Worm (Caenorhabditis elegans) whole organism, L1 larva: ENCODE data around the gene kin-29.
A peak's percentile ranks its signal among the peaks of the same experiment; 100 is the strongest.

Source experiments
- C34B4.2 ChIP-seq: sonication (generic microtip); optimal IDR thresholded peaks from 2 replicates; lab custom pipeline; 2017; ENCODE audit warnings: mild to moderate bottlenecking, missing genetic modification characterization, missing compliant biosample characterization
- aha-1 ChIP-seq: fragments of 150-350 bp; optimal IDR thresholded peaks from 2 replicates; lab custom pipeline; 2014; ENCODE audit warnings: missing biosample characterization, missing genetic modification characterization
- aly-2 ChIP-seq: fragments of 150-350 bp; optimal IDR thresholded peaks from 2 replicates; lab custom pipeline; 2014; ENCODE audit warnings: missing biosample characterization, missing genetic modification characterization
- ama-1 ChIP-seq: fragments of 150-350 bp; optimal IDR thresholded peaks from 2 replicates; lab custom pipeline; 2014
- blmp-1 ChIP-seq: fragments of 150-350 bp; optimal IDR thresholded peaks from 2 replicates; lab custom pipeline; 2014; ENCODE audit warnings: missing biosample characterization, missing genetic modification characterization
- ceh-82 ChIP-seq, 3 experiments: fragments of 150-350 bp in 1 of 3; sonication (generic microtip) in 2 of 3; optimal IDR thresholded peaks; 2 replicates each; lab custom pipeline; 2014 to 2017; ENCODE audit warnings: missing biosample characterization in 3 of 3, missing genetic modification characterization in 3 of 3
- ces-1 ChIP-seq: fragments of 150-350 bp; optimal IDR thresholded peaks from 2 replicates; lab custom pipeline; 2014; ENCODE audit warnings: missing biosample characterization, missing genetic modification reagents, missing genetic modification characterization
- efl-1 ChIP-seq, 4 experiments: fragments of 150-350 bp; optimal IDR thresholded peaks in 3 of 4; peaks in 1 of 4; 1 replicate in 1 of 4; 2 replicates in 3 of 4; lab custom pipeline; 2014; ENCODE audit warnings: missing biosample characterization in 2 of 4, missing genetic modification characterization in 2 of 4, missing genetic modification reagents in 2 of 4
- egl-13 ChIP-seq: sonication (generic microtip); optimal IDR thresholded peaks from 2 replicates; lab custom pipeline; 2016; ENCODE audit warnings: missing genotype, missing genetic modification reagents, missing genetic modification characterization, missing compliant biosample characterization
- elt-2 ChIP-seq: sonication (generic microtip); optimal IDR thresholded peaks from 2 replicates; lab custom pipeline; 2016; ENCODE audit warnings: missing genetic modification characterization, mild to moderate bottlenecking, inconsistent platforms, missing compliant biosample characterization, missing genetic modification reagents
- elt-3 ChIP-seq, 6 experiments: fragments of 150-350 bp in 1 of 6; sonication (generic microtip); optimal IDR thresholded peaks; 2 replicates each; lab custom pipeline; 2017 to 2018; ENCODE audit warnings: missing biosample characterization in 6 of 6, missing genetic modification characterization in 6 of 6, inconsistent platforms in 1 of 6
- fkh-10 ChIP-seq: sonication (generic microtip); optimal IDR thresholded peaks from 2 replicates; lab custom pipeline; 2017; ENCODE audit warnings: missing biosample characterization, missing genetic modification reagents, missing genetic modification characterization
- fkh-8 ChIP-seq: sonication (generic microtip); optimal IDR thresholded peaks from 2 replicates; lab custom pipeline; 2016; ENCODE audit warnings: mild to moderate bottlenecking, missing genetic modification characterization, missing compliant biosample characterization
- grh-1 ChIP-seq: fragments of 200-800 bp; sonication (Bioruptor generic); IDR thresholded peaks from 2 replicates; pipeline ENCODE4 v1.3.6; 2022; ENCODE audit warnings: missing genetic modification reagents, missing genetic modification characterization, missing compliant biosample characterization
- hlh-17 ChIP-seq: fragments of 200-800 bp; sonication (Bioruptor generic); optimal IDR thresholded peaks from 2 replicates; lab custom pipeline; 2018; ENCODE audit warnings: missing genetic modification characterization, mild to moderate bottlenecking, missing compliant biosample characterization, moderate library complexity, borderline replicate concordance
- hlh-4 ChIP-seq: sonication (generic microtip); optimal IDR thresholded peaks from 2 replicates; lab custom pipeline; 2016; ENCODE audit warnings: mild to moderate bottlenecking, missing genetic modification characterization, missing compliant biosample characterization
- hpl-2 ChIP-seq: fragments of 150-350 bp; optimal IDR thresholded peaks from 2 replicates; lab custom pipeline; 2014; ENCODE audit warnings: missing biosample characterization, missing genetic modification reagents, missing genetic modification characterization
- irx-1 ChIP-seq: sonication (generic microtip); optimal IDR thresholded peaks from 2 replicates; lab custom pipeline; 2016; ENCODE audit warnings: missing genetic modification characterization, missing compliant biosample characterization
- jun-1 ChIP-seq: fragments of 150-350 bp; optimal IDR thresholded peaks from 2 replicates; lab custom pipeline; 2014; ENCODE audit warnings: missing biosample characterization, missing genetic modification reagents, missing genetic modification characterization
- lin-13 ChIP-seq: fragments of 150-350 bp; optimal IDR thresholded peaks from 2 replicates; lab custom pipeline; 2014; ENCODE audit warnings: missing biosample characterization, missing genetic modification reagents, missing genetic modification characterization
- lin-14 ChIP-seq: fragments of 200-800 bp; sonication (Bioruptor generic); optimal IDR thresholded peaks from 2 replicates; lab custom pipeline; 2018; ENCODE audit warnings: mild to moderate bottlenecking, missing genetic modification characterization, moderate library complexity, missing compliant biosample characterization
- lin-35 ChIP-seq, 2 experiments: fragments of 150-350 bp; optimal IDR thresholded peaks; 2 replicates each; lab custom pipeline; 2014; ENCODE audit warnings: missing biosample characterization in 2 of 2, missing genetic modification characterization in 2 of 2, missing genetic modification reagents in 2 of 2
- lin-39 ChIP-seq: fragments of 150-350 bp; optimal IDR thresholded peaks from 2 replicates; lab custom pipeline; 2014; ENCODE audit warnings: missing biosample characterization, missing genetic modification reagents, missing genetic modification characterization
- lir-3 ChIP-seq: sonication (generic microtip); optimal IDR thresholded peaks from 2 replicates; lab custom pipeline; 2016; ENCODE audit warnings: mild to moderate bottlenecking, missing genetic modification characterization, moderate library complexity, missing compliant biosample characterization; ENCODE audit not compliant: poor library complexity
- lsy-2 ChIP-seq, 2 experiments: fragments of 150-350 bp; optimal IDR thresholded peaks; 2 replicates each; lab custom pipeline; 2014; ENCODE audit warnings: missing biosample characterization in 2 of 2, missing genetic modification characterization in 2 of 2
- mab-9 ChIP-seq: fragments of 200-800 bp; sonication (Bioruptor generic); IDR thresholded peaks from 2 replicates; pipeline ENCODE4 v1.3.6; 2022; ENCODE audit warnings: missing genetic modification reagents, missing genetic modification characterization, missing compliant biosample characterization
- mdl-1 ChIP-seq, 2 experiments: fragments of 150-350 bp; optimal IDR thresholded peaks; 2 replicates each; lab custom pipeline; 2014 to 2017; ENCODE audit warnings: missing biosample characterization in 2 of 2, missing genetic modification characterization in 2 of 2, inconsistent platforms in 1 of 2
- nhr-11 ChIP-seq: fragments of 150-350 bp; optimal IDR thresholded peaks from 2 replicates; lab custom pipeline; 2014; ENCODE audit warnings: missing biosample characterization, missing genetic modification characterization
- nhr-12 ChIP-seq: sonication (generic microtip); optimal IDR thresholded peaks from 2 replicates; lab custom pipeline; 2017; ENCODE audit warnings: missing biosample characterization, missing genetic modification characterization
- nhr-20 ChIP-seq: sonication (generic microtip); optimal IDR thresholded peaks from 2 replicates; lab custom pipeline; 2016; ENCODE audit warnings: mild to moderate bottlenecking, missing genetic modification characterization, missing compliant biosample characterization
- nhr-47 ChIP-seq: sonication (generic microtip); optimal IDR thresholded peaks from 2 replicates; lab custom pipeline; 2016; ENCODE audit warnings: mild to moderate bottlenecking, missing genetic modification characterization, moderate library complexity, missing compliant biosample characterization
- nhr-71 ChIP-seq: sonication (generic microtip); optimal IDR thresholded peaks from 2 replicates; lab custom pipeline; 2016; ENCODE audit warnings: mild to moderate bottlenecking, missing genetic modification characterization, moderate library complexity, missing compliant biosample characterization
- nhr-76 ChIP-seq: sonication (generic microtip); optimal IDR thresholded peaks from 2 replicates; lab custom pipeline; 2017; ENCODE audit warnings: missing biosample characterization, missing genetic modification characterization
- nhr-84 ChIP-seq: sonication (generic microtip); optimal IDR thresholded peaks from 2 replicates; lab custom pipeline; 2017; ENCODE audit warnings: missing biosample characterization, missing genetic modification characterization
- nhr-85 ChIP-seq: sonication (generic microtip); peaks from one replicate; lab custom pipeline; 2016; ENCODE audit warnings: missing genetic modification characterization, inconsistent platforms, missing compliant biosample characterization
- pax-3 ChIP-seq: fragments of 200-800 bp; sonication (Bioruptor generic); optimal IDR thresholded peaks from 2 replicates; lab custom pipeline; 2018; ENCODE audit warnings: mild to moderate bottlenecking, missing genetic modification characterization, moderate library complexity, missing compliant biosample characterization
- rnt-1 ChIP-seq: sonication (generic microtip); optimal IDR thresholded peaks from 2 replicates; lab custom pipeline; 2016; ENCODE audit warnings: mild to moderate bottlenecking, missing genetic modification characterization, moderate library complexity, missing compliant biosample characterization
- snpc-4 ChIP-seq: fragments of 150-350 bp; optimal IDR thresholded peaks from 2 replicates; lab custom pipeline; 2014; ENCODE audit warnings: missing biosample characterization, missing genetic modification characterization
- snu-23 ChIP-seq: sonication (generic microtip); optimal IDR thresholded peaks from 2 replicates; lab custom pipeline; 2016; ENCODE audit warnings: missing genetic modification characterization, missing compliant biosample characterization
- sox-4 ChIP-seq: sonication (generic microtip); optimal IDR thresholded peaks from 2 replicates; lab custom pipeline; 2016; ENCODE audit warnings: missing genetic modification characterization, missing compliant biosample characterization
- sptf-1 ChIP-seq: fragments of 150-350 bp; optimal IDR thresholded peaks from 2 replicates; lab custom pipeline; 2014; ENCODE audit warnings: missing biosample characterization, missing genetic modification characterization
- swsn-7 ChIP-seq: sonication (generic microtip); optimal IDR thresholded peaks from 2 replicates; lab custom pipeline; 2016; ENCODE audit warnings: missing genetic modification characterization, missing compliant biosample characterization
- unc-130 ChIP-seq: fragments of 150-350 bp; optimal IDR thresholded peaks from 2 replicates; lab custom pipeline; 2017; ENCODE audit warnings: missing biosample characterization, missing genetic modification characterization, inconsistent platforms
- unc-30 ChIP-seq: sonication (generic microtip); optimal IDR thresholded peaks from 2 replicates; lab custom pipeline; 2017; ENCODE audit warnings: missing biosample characterization, missing genetic modification characterization
- unc-62 ChIP-seq: fragments of 150-350 bp; optimal IDR thresholded peaks from 2 replicates; lab custom pipeline; 2014; ENCODE audit warnings: missing biosample characterization, missing genetic modification reagents, missing genetic modification characterization
- unc-86 ChIP-seq: sonication (generic microtip); optimal IDR thresholded peaks from 2 replicates; lab custom pipeline; 2016; ENCODE audit warnings: missing genetic modification characterization, missing compliant biosample characterization
- unc-98 ChIP-seq: fragments of 200-800 bp; sonication (Bioruptor generic); IDR thresholded peaks from 2 replicates; pipeline ENCODE4 v1.3.6; 2022; ENCODE audit warnings: missing genetic modification characterization, missing compliant biosample characterization
- xbp-1 ChIP-seq: sonication (generic microtip); optimal IDR thresholded peaks from 2 replicates; lab custom pipeline; 2016; ENCODE audit warnings: missing genetic modification characterization, missing compliant biosample characterization
- zag-1 ChIP-seq: fragments of 150-350 bp; optimal IDR thresholded peaks from 2 replicates; lab custom pipeline; 2014; ENCODE audit warnings: missing biosample characterization, missing genetic modification characterization
- zip-4 ChIP-seq: fragments of 200-800 bp; sonication (Bioruptor generic); optimal IDR thresholded peaks from 2 replicates; lab custom pipeline; 2018; ENCODE audit warnings: mild to moderate bottlenecking, missing genetic modification characterization, moderate library complexity, missing compliant biosample characterization
- ztf-11 ChIP-seq, 2 experiments: sonication (generic microtip); optimal IDR thresholded peaks; 2 replicates each; lab custom pipeline; 2016 to 2017; ENCODE audit warnings: missing genetic modification characterization in 2 of 2, missing biosample characterization in 1 of 2, missing compliant biosample characterization in 1 of 2

kin-29 gene

ce11 chrX:2809611-2810010 lies 42.6 kb downstream of the kin-29 start, which contains the start of gene C14A11.9 (continued):
- TF ChIP-seq lsy-2 (tag; optimal IDR thresholded peaks at IDR 0.05; lab: Kevin White, UChicago) (peak; percentile 89 to 91), nhr-11 (peak; percentile 72), zip-4 (GFP tag; lab: Kevin White, UChicago) (peak; percentile 77), nhr-85 (tag; lab: Kevin White, UChicago) (peak; percentile 96), hpl-2 (GFP tag; lab: Kevin White, UChicago) (peak; percentile 72), grh-1 (GFP tag; lab: Robert Waterston, UW) (peak; percentile 80), unc-130 (tag; lab: Kevin White, UChicago) (peak; percentile 56), sptf-1 (no peak), nhr-84 (tag; lab: Kevin White, UChicago) (no peak)

ce11 chrX:2807390-2807789 lies 44.8 kb downstream of the kin-29 start, which contains the start of gene C14A11.5:
C14A11.5 (minus strand) TSS chrX:2807528.
- no peak for TF ChIP-seq grh-1 (GFP tag; lab: Robert Waterston, UW)
- TF ChIP-seq snpc-4 (tag; lab: Kevin White, UChicago), result no peak
- TF ChIP-seq xbp-1, result peak; percentile 4
- TF ChIP-seq unc-130 (tag; lab: Kevin White, UChicago), result no peak
- TF ChIP-seq ces-1 (GFP tag; lab: Kevin White, UChicago), result no peak
- TF ChIP-seq lin-39 (tag; lab: Kevin White, UChicago), result no peak
- TF ChIP-seq nhr-20 (tag; lab: Kevin White, UChicago), result no peak
- TF ChIP-seq sox-4 (tag; lab: Kevin White, UChicago), result no peak
- no peak for TF ChIP-seq blmp-1 (tag; lab: Kevin White, UChicago)
- TF ChIP-seq egl-13, result peak; percentile 51
- no peak for TF ChIP-seq zip-4 (GFP tag; lab: Kevin White, UChicago)
- TF ChIP-seq snu-23 (GFP tag; lab: Kevin White, UChicago), result no peak
- no peak for TF ChIP-seq lin-13 (GFP tag; lab: Kevin White, UChicago)
- TF ChIP-seq nhr-12 (tag; lab: Kevin White, UChicago), result no peak
- no peak for TF ChIP-seq lir-3 (tag; lab: Kevin White, UChicago)
- TF ChIP-seq irx-1 (tag; lab: Kevin White, UChicago), result no peak
- TF ChIP-seq C34B4.2, result no peak
- no peak for TF ChIP-seq nhr-76 (tag; lab: Kevin White, UChicago)
- TF ChIP-seq nhr-85 (tag; lab: Kevin White, UChicago), result no peak
- TF ChIP-seq efl-1 (optimal IDR thresholded peaks at IDR 0.05; lab: Kevin White, UChicago), result no peak
- peak in 1 of 2 experiments; percentile 12 for TF ChIP-seq efl-1 (GFP tag; optimal IDR thresholded peaks at IDR 0.05 in 1 of 2; lab: Kevin White, UChicago)
- TF ChIP-seq nhr-47 (tag; lab: Kevin White, UChicago), result peak; percentile 66
- peak; percentile 32 for TF ChIP-seq fkh-10 (GFP tag; lab: Kevin White, UChicago)
- TF ChIP-seq sptf-1, result no peak
- no peak for TF ChIP-seq unc-98 (GFP tag; lab: Robert Waterston, UW)
- no peak for TF ChIP-seq mdl-1 (tag; optimal IDR thresholded peaks at IDR 0.05; lab: Kevin White, UChicago)
- no peak for TF ChIP-seq ama-1 (lab: Kevin White, UChicago)
- TF ChIP-seq unc-30 (tag; lab: Kevin White, UChicago), result no peak
- TF ChIP-seq zag-1 (tag; lab: Kevin White, UChicago), result no peak
- TF ChIP-seq ceh-82 (tag; optimal IDR thresholded peaks at IDR 0.05; lab: Kevin White, UChicago), result peak in 1 of 3 experiments; percentile 32
- no peak for TF ChIP-seq aha-1 (tag; lab: Kevin White, UChicago)
- no peak for TF ChIP-seq hlh-17 (GFP tag; lab: Kevin White, UChicago)
- TF ChIP-seq nhr-71 (tag; lab: Kevin White, UChicago), result peak; percentile 65
- TF ChIP-seq ztf-11 (tag; optimal IDR thresholded peaks at IDR 0.05; lab: Kevin White, UChicago), result no peak
- TF ChIP-seq lin-35 (GFP tag; optimal IDR thresholded peaks at IDR 0.05; lab: Kevin White, UChicago), result peak in 1 of 2 experiments; percentile 12
- peak; percentile 72 for TF ChIP-seq lin-14 (GFP tag; lab: Kevin White, UChicago)
- TF ChIP-seq pax-3 (tag; lab: Kevin White, UChicago), result no peak
- no peak for TF ChIP-seq unc-62 (GFP tag; lab: Kevin White, UChicago)
- peak; percentile 94 for TF ChIP-seq fkh-8 (tag; lab: Kevin White, UChicago)
- TF ChIP-seq swsn-7, result peak; percentile 29
- TF ChIP-seq hlh-4 (tag; lab: Kevin White, UChicago), result no peak
- TF ChIP-seq mab-9 (GFP tag; lab: Robert Waterston, UW), result no peak
- TF ChIP-seq elt-3 (tag; optimal IDR thresholded peaks at IDR 0.05; lab: Kevin White, UChicago), result no peak
- no peak for TF ChIP-seq aly-2
- TF ChIP-seq rnt-1 (tag; lab: Kevin White, UChicago), result no peak
- no peak for TF ChIP-seq elt-2
- no peak for TF ChIP-seq jun-1
- TF ChIP-seq unc-86 (tag; lab: Kevin White, UChicago), result peak; percentile 53
